Worm (Caenorhabditis elegans): ENCODE results near the gene unc-39.

DNA sequence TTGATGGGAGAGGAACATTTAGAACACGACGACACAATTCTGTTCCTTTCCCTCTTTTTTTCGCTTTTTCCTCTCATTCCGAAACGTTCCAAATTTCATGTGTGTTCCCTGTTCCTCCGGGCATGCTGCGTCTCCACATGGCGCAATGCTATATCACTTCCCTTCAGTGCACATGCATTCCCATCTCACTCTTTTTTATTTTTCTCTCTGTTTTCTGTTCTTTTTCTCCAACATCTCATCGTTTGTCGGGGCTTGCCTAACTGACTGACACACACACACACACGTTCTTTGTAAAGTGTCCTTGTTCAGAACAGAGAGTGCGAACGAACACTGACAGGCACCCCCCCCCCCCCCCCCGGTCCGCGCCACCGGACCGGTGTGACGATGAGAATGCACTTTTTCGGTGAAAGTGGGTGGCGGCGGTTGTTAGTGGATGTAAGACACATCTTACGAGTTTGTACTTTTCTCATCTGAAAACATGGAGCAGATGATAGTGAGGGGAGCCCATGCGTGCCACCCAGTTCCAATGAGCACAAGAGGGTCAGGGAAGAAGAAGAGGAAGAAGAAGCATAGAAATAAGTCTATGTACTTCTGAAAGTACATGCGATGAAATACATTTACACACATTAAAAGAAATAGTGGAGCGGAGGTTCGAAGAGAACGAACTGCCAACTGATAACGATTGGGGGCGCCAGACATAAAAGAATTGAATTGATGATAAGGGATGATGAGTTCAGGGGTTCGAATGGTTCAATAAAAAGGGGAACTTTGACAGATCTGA, 4.4 kb upstream of the unc-39 start:
- TF ChIP-seq ztf-11 (tag; optimal IDR thresholded peaks at IDR 0.05), result no peak
- peak; percentile 33 for TF ChIP-seq lin-32 (GFP tag; optimal IDR thresholded peaks at IDR 0.05)
- peak; percentile 21 for TF ChIP-seq drap-1 (GFP tag; optimal IDR thresholded peaks at IDR 0.05)
- no peak for TF ChIP-seq lsy-2 (tag; optimal IDR thresholded peaks at IDR 0.05)
- no peak for TF ChIP-seq unc-39 (tag; optimal IDR thresholded peaks at IDR 0.05)

Data from whole organism, mixed stage, embryonic.